Fruit fly (Drosophila melanogaster) whole organism, adult: ENCODE data around the gene CG18213.
"Not testable (repeated sequence)": the region's sequence is repeated elsewhere in the genome, so short reads cannot be mapped to it uniquely, and the experiment has no call there.

ENCODE experiments used
- CG14711 ChIP-seq: fragments of 200-800 bp; sonication (Bioruptor generic); optimal IDR thresholded peaks from 2 replicates; lab custom pipeline; 2018; ENCODE audit warnings: missing biosample characterization, mild to moderate bottlenecking, missing genetic modification characterization, moderate library complexity
- CG5204 ChIP-seq: fragments of 200-800 bp; sonication (Bioruptor generic); optimal IDR thresholded peaks from 2 replicates; lab custom pipeline; 2016; ENCODE audit warnings: missing biosample characterization, missing genetic modification characterization
- Hr96 ChIP-seq: fragments of 200-800 bp; sonication (Bioruptor generic); optimal IDR thresholded peaks from 2 replicates; lab custom pipeline; 2016; ENCODE audit warnings: missing biosample characterization, missing genetic modification characterization
- Mnt ChIP-seq: fragments of 200-800 bp; sonication (Bioruptor generic); optimal IDR thresholded peaks from 2 replicates; lab custom pipeline; 2016; ENCODE audit warnings: missing biosample characterization, mild to moderate bottlenecking, missing genetic modification characterization
- cic ChIP-seq: fragments of 200-800 bp; sonication (Bioruptor generic); optimal IDR thresholded peaks from 2 replicates; lab custom pipeline; 2017; ENCODE audit warnings: missing biosample characterization, mild to moderate bottlenecking, missing genetic modification characterization, moderate library complexity
- cnc ChIP-seq, 2 experiments: fragments of >200 bp; optimal IDR thresholded peaks; 2 replicates each; lab custom pipeline; 2017

DNA sequence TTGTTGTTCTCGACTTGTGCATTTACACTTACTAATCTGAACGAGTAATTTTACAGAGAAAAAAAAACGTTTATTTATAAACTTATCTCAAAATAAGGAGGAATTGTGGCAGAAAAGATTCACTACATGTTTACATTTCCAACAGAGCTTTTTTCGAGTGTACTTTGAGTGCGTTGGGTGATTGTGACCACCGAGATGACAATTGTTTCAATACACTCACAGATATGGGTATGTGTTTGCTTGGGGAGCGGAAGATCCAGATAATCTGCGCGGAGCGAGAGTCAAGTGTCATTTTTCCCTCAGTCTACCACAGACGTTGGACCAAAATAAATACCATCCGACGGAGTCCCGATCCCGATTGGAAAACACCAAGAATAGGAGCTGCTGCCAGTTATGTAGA is 51.5 kb downstream of the CG18213 start, which contains the start of gene MESK4:
- not testable (repeated sequence) for TF ChIP-seq cic (GFP tag; lab: Kevin White, UChicago); cnc (optimal IDR thresholded peaks at IDR 0.05; lab: Kevin White, UChicago); Mnt (GFP tag; lab: Kevin White, UChicago); CG5204 (GFP tag; lab: Kevin White, UChicago); CG14711 (tag; lab: Kevin White, UChicago); Hr96 (GFP tag; lab: Kevin White, UChicago)
